Fruit fly (Drosophila melanogaster) whole organism, embryonic: ENCODE measurements around the gene SerRS.

Experiments
- CG10209 ChIP-seq: fragments of 200-800 bp; sonication (Bioruptor generic); optimal IDR thresholded peaks from 3 replicates; lab custom pipeline; 2017; ENCODE audit warnings: missing biosample characterization, mild to moderate bottlenecking, missing genetic modification characterization, missing genetic modification reagents
- CG11085 ChIP-seq: fragments of 200-800 bp; sonication (Bioruptor generic); IDR thresholded peaks from 2 replicates; pipeline ENCODE4 v1.3.6; 2022; ENCODE audit warnings: missing biosample characterization, missing genetic modification characterization
- CG11247 ChIP-seq: fragments of 200-800 bp; sonication (Bioruptor generic); IDR thresholded peaks from 2 replicates; pipeline ENCODE4 v1.3.6; 2022; ENCODE audit warnings: missing biosample characterization, missing genetic modification characterization
- CG11504 ChIP-seq: fragments of 200-800 bp; sonication (Bioruptor generic); optimal IDR thresholded peaks from 3 replicates; lab custom pipeline; 2019; ENCODE audit warnings: missing biosample characterization, mild to moderate bottlenecking, missing genetic modification characterization, moderate library complexity
- CG12104 ChIP-seq: fragments of 200-800 bp; sonication (Bioruptor generic); optimal IDR thresholded peaks from 3 replicates; lab custom pipeline; 2016; ENCODE audit warnings: missing biosample characterization, missing genetic modification characterization
- CG13424 ChIP-seq: fragments of 200-800 bp; sonication (Bioruptor generic); optimal IDR thresholded peaks from 2 replicates; lab custom pipeline; 2019; ENCODE audit warnings: missing biosample characterization, mild to moderate bottlenecking, missing genetic modification characterization, moderate library complexity
- CG15514 ChIP-seq: fragments of 200-800 bp; sonication (Bioruptor generic); optimal IDR thresholded peaks from 3 replicates; lab custom pipeline; 2017; ENCODE audit warnings: missing biosample characterization, missing genetic modification characterization, mild to moderate bottlenecking, moderate library complexity, missing genetic modification reagents
- CG1602 ChIP-seq: fragments of 200-800 bp; sonication (Bioruptor generic); optimal IDR thresholded peaks from 3 replicates; lab custom pipeline; 2016; ENCODE audit warnings: missing biosample characterization, missing genetic modification characterization
- CG1647 ChIP-seq: fragments of 200-800 bp; sonication (Bioruptor generic); optimal IDR thresholded peaks from 3 replicates; lab custom pipeline; 2016; ENCODE audit warnings: missing biosample characterization, missing genetic modification characterization
- CG16813 ChIP-seq: fragments of 200-800 bp; sonication (Bioruptor generic); IDR thresholded peaks from 3 replicates; pipeline ENCODE4 v1.3.6; 2022; ENCODE audit warnings: missing biosample characterization, missing genetic modification characterization; ENCODE audit not compliant: partially characterized antibody
- CG16863 ChIP-seq: fragments of 200-800 bp; sonication (Bioruptor generic); optimal IDR thresholded peaks from 3 replicates; lab custom pipeline; 2016; ENCODE audit warnings: missing biosample characterization, missing genetic modification characterization
- CG2120 ChIP-seq: fragments of 200-800 bp; sonication (Bioruptor generic); optimal IDR thresholded peaks from 3 replicates; lab custom pipeline; 2016; ENCODE audit warnings: missing biosample characterization, missing genetic modification characterization
- CG2712 ChIP-seq: fragments of 200-800 bp; optimal IDR thresholded peaks from 3 replicates; lab custom pipeline; 2019; ENCODE audit warnings: missing biosample characterization, mild to moderate bottlenecking, missing genetic modification characterization, moderate library complexity
- CG31388 ChIP-seq: fragments of 200-800 bp; sonication (Bioruptor generic); optimal IDR thresholded peaks from 2 replicates; lab custom pipeline; 2016; ENCODE audit warnings: missing biosample characterization, missing genetic modification characterization
- CG34224 ChIP-seq: fragments of 200-800 bp; sonication (Bioruptor generic); IDR thresholded peaks from 3 replicates; pipeline ENCODE4 v1.3.6; 2022; ENCODE audit warnings: missing biosample characterization, missing genetic modification characterization; ENCODE audit not compliant: partially characterized antibody
- CG3847 ChIP-seq: fragments of 200-800 bp; sonication (Bioruptor generic); IDR thresholded peaks from 2 replicates; pipeline ENCODE4 v1.3.6; 2022; ENCODE audit warnings: missing biosample characterization, missing genetic modification characterization
- CG7556 ChIP-seq: fragments of 200-800 bp; sonication (Bioruptor generic); optimal IDR thresholded peaks from 2 replicates; lab custom pipeline; 2017; ENCODE audit warnings: missing biosample characterization, mild to moderate bottlenecking, missing genetic modification characterization
- CG7745 ChIP-seq: fragments of 200-800 bp; sonication (Bioruptor generic); optimal IDR thresholded peaks from 2 replicates; lab custom pipeline; 2018; ENCODE audit warnings: missing biosample characterization, mild to moderate bottlenecking, missing genetic modification characterization, moderate library complexity
- CG7928 ChIP-seq: fragments of 200-800 bp; sonication (Bioruptor generic); optimal IDR thresholded peaks from 2 replicates; lab custom pipeline; 2017; ENCODE audit warnings: missing biosample characterization, mild to moderate bottlenecking, missing genetic modification characterization
- CG8359 ChIP-seq: fragments of 200-800 bp; sonication (Bioruptor generic); optimal IDR thresholded peaks from 2 replicates; lab custom pipeline; 2017; ENCODE audit warnings: missing biosample characterization, mild to moderate bottlenecking, missing genetic modification characterization, borderline replicate concordance
- CG8924 ChIP-seq: fragments of 200-800 bp; optimal IDR thresholded peaks from 3 replicates; lab custom pipeline; 2019; ENCODE audit warnings: missing biosample characterization, mild to moderate bottlenecking, missing genetic modification characterization, moderate library complexity
- CG9215 ChIP-seq: fragments of 200-800 bp; sonication (Bioruptor generic); IDR thresholded peaks from 2 replicates; pipeline ENCODE4 v1.3.6; 2022; ENCODE audit warnings: missing biosample characterization, missing genetic modification characterization
- CG9437 ChIP-seq: fragments of 200-800 bp; sonication (Bioruptor generic); optimal IDR thresholded peaks from 2 replicates; lab custom pipeline; 2018; ENCODE audit warnings: missing biosample characterization, mild to moderate bottlenecking, missing genetic modification characterization
- Dad ChIP-seq: fragments of 200-800 bp; sonication (Bioruptor generic); optimal IDR thresholded peaks from 3 replicates; lab custom pipeline; 2016; ENCODE audit warnings: missing biosample characterization, missing genetic modification characterization
- E2f2 ChIP-seq: fragments of 200-800 bp; sonication (Bioruptor generic); IDR thresholded peaks from 2 replicates; pipeline ENCODE4 v1.3.6; 2022; ENCODE audit warnings: missing biosample characterization, missing genetic modification characterization
- Elba2 ChIP-seq: fragments of 200-800 bp; sonication (Bioruptor generic); optimal IDR thresholded peaks from 3 replicates; lab custom pipeline; 2016; ENCODE audit warnings: missing biosample characterization, missing genetic modification characterization
- Hmx ChIP-seq: fragments of 200-800 bp; sonication (Bioruptor generic); optimal IDR thresholded peaks from 2 replicates; lab custom pipeline; 2016; ENCODE audit warnings: missing biosample characterization, missing genetic modification characterization
- Hr78 ChIP-seq, 2 experiments: fragments of 200-800 bp in 1 of 2; fragments of >200 bp in 1 of 2; sonication (Bioruptor generic) in 1 of 2; optimal IDR thresholded peaks; 2 replicates each; lab custom pipeline; 2017 to 2019; ENCODE audit warnings: missing biosample characterization in 2 of 2, missing genetic modification characterization in 2 of 2, mild to moderate bottlenecking in 1 of 2, moderate library complexity in 1 of 2
- NK7.1 ChIP-seq: fragments of 200-800 bp; sonication (Bioruptor generic); optimal IDR thresholded peaks from 3 replicates; lab custom pipeline; 2016; ENCODE audit warnings: missing biosample characterization, missing genetic modification characterization
- NfI ChIP-seq: fragments of 200-800 bp; sonication (Bioruptor generic); optimal IDR thresholded peaks from 3 replicates; lab custom pipeline; 2018; ENCODE audit warnings: missing biosample characterization, mild to moderate bottlenecking, missing genetic modification characterization, moderate library complexity
- Usf ChIP-seq: fragments of 200-800 bp; sonication (Bioruptor generic); optimal IDR thresholded peaks from 2 replicates; lab custom pipeline; 2017; ENCODE audit warnings: missing genotype, missing biosample characterization, missing genetic modification characterization
- Xrp1 ChIP-seq: fragments of 200-800 bp; sonication (Bioruptor generic); IDR thresholded peaks from 2 replicates; pipeline ENCODE4 v1.3.6; 2022; ENCODE audit warnings: missing biosample characterization, missing genetic modification characterization
- YL-1 ChIP-seq: fragments of 200-800 bp; sonication (Bioruptor generic); optimal IDR thresholded peaks from 3 replicates; lab custom pipeline; 2017; ENCODE audit warnings: missing biosample characterization, mild to moderate bottlenecking, missing genetic modification characterization
- az2 ChIP-seq: fragments of 200-800 bp; sonication (Bioruptor generic); optimal IDR thresholded peaks from 3 replicates; lab custom pipeline; 2016; ENCODE audit warnings: missing biosample characterization, missing genetic modification characterization
- bowl ChIP-seq: fragments of 200-800 bp; sonication (Bioruptor generic); IDR thresholded peaks from 2 replicates; pipeline ENCODE4 v1.3.6; 2022; ENCODE audit warnings: missing biosample characterization, missing genetic modification characterization
- chif ChIP-seq, 2 experiments: fragments of 200-800 bp; sonication (Bioruptor generic); optimal IDR thresholded peaks; 3 replicates each; lab custom pipeline; 2016; ENCODE audit warnings: missing biosample characterization in 2 of 2, missing genetic modification characterization in 2 of 2
- fd64A ChIP-seq: fragments of 200-800 bp; sonication (Bioruptor generic); optimal IDR thresholded peaks from 3 replicates; lab custom pipeline; 2018; ENCODE audit warnings: missing biosample characterization, mild to moderate bottlenecking, missing genetic modification characterization
- fd96Cb ChIP-seq: fragments of 200-800 bp; sonication (Bioruptor generic); optimal IDR thresholded peaks from 2 replicates; lab custom pipeline; 2018; ENCODE audit warnings: missing biosample characterization, mild to moderate bottlenecking, missing genetic modification characterization, moderate library complexity
- gfzf ChIP-seq: fragments of 200-800 bp; sonication (Bioruptor generic); optimal IDR thresholded peaks from 2 replicates; lab custom pipeline; 2016; ENCODE audit warnings: missing biosample characterization, mild to moderate bottlenecking, missing genetic modification characterization, moderate library complexity
- gsb-n ChIP-seq: fragments of 200-800 bp; sonication (Bioruptor generic); optimal IDR thresholded peaks from 3 replicates; lab custom pipeline; 2018; ENCODE audit warnings: missing biosample characterization, mild to moderate bottlenecking, missing genetic modification characterization
- luna ChIP-seq: fragments of 200-800 bp; sonication (Bioruptor generic); optimal IDR thresholded peaks from 2 replicates; lab custom pipeline; 2016; ENCODE audit warnings: missing biosample characterization, missing genetic modification characterization
- p53 ChIP-seq: fragments of 200-800 bp; sonication (Bioruptor generic); optimal IDR thresholded peaks from 2 replicates; lab custom pipeline; 2016; ENCODE audit warnings: missing biosample characterization, missing genetic modification characterization
- peb ChIP-seq: fragments of 200-800 bp; sonication (Bioruptor generic); IDR thresholded peaks from 2 replicates; pipeline ENCODE4 v1.3.6; 2022; ENCODE audit warnings: missing biosample characterization, missing genetic modification characterization
- repo ChIP-seq: fragments of 200-800 bp; sonication (Bioruptor generic); optimal IDR thresholded peaks from 2 replicates; lab custom pipeline; 2016; ENCODE audit warnings: missing biosample characterization, missing genetic modification characterization
- scrt ChIP-seq: fragments of 200-800 bp; sonication (Bioruptor generic); optimal IDR thresholded peaks from 2 replicates; lab custom pipeline; 2018; ENCODE audit warnings: missing biosample characterization, mild to moderate bottlenecking, missing genetic modification characterization, moderate library complexity
- sens ChIP-seq: fragments of 200-800 bp; sonication (Bioruptor generic); peaks from one replicate; lab custom pipeline; 2016; ENCODE audit warnings: missing biosample characterization, missing genetic modification characterization
- shn ChIP-seq: fragments of 200-800 bp; sonication (Bioruptor generic); optimal IDR thresholded peaks from 3 replicates; lab custom pipeline; 2016; ENCODE audit warnings: missing biosample characterization, missing genetic modification characterization
- slou ChIP-seq: fragments of 200-800 bp; sonication (Bioruptor generic); optimal IDR thresholded peaks from 3 replicates; lab custom pipeline; 2016; ENCODE audit warnings: missing biosample characterization, missing genetic modification characterization
- ssp ChIP-seq: fragments of 200-800 bp; sonication (Bioruptor generic); IDR thresholded peaks from 2 replicates; pipeline ENCODE4 v1.3.6; 2022; ENCODE audit warnings: missing biosample characterization, missing genetic modification characterization
- vnd ChIP-seq: fragments of 200-800 bp; sonication (Bioruptor generic); IDR thresholded peaks from 3 replicates; pipeline ENCODE4 v1.3.6; 2022; ENCODE audit warnings: missing biosample characterization, missing genetic modification characterization; ENCODE audit not compliant: partially characterized antibody
- zfh1 ChIP-seq: fragments of 200-800 bp; sonication (Bioruptor generic); IDR thresholded peaks from 3 replicates; pipeline ENCODE4 v1.3.6; 2022; ENCODE audit warnings: missing biosample characterization, missing genetic modification characterization

The SerRS gene

dm6 chr2L:3039774-3040173, 2.6 kb upstream of the SerRS start, which contains the start of the genes cnir and CG17221 (continued):
- TF ChIP-seq CG11504 (tag; lab: Kevin White, UChicago): peak; percentile 68
- TF ChIP-seq repo (GFP tag; lab: Kevin White, UChicago): peak; percentile 51
- TF ChIP-seq NfI (GFP tag; lab: Kevin White, UChicago): peak; percentile 74
- TF ChIP-seq gsb-n (tag; lab: Kevin White, UChicago): peak; percentile 23
- TF ChIP-seq CG2712 (tag; lab: Kevin White, UChicago): peak; percentile 72
- peak; percentile 40 for TF ChIP-seq CG1602 (GFP tag; lab: Kevin White, UChicago)
- TF ChIP-seq zfh1 (GFP tag; lab: Robert Waterston, UW): no peak
- peak; percentile 54 for TF ChIP-seq NK7.1 (GFP tag; lab: Kevin White, UChicago)
- TF ChIP-seq Hmx: peak; percentile 52
- TF ChIP-seq luna (GFP tag; lab: Kevin White, UChicago): peak; percentile 51
- TF ChIP-seq CG11085 (GFP tag; lab: Robert Waterston, UW): 0 out of 2 replicates have a peak, but pooled peaks have one; percentile 9
- no peak for TF ChIP-seq Usf (GFP tag; lab: Kevin White, UChicago)
- TF ChIP-seq CG8924: peak; percentile 61
- TF ChIP-seq fd96Cb (tag; lab: Kevin White, UChicago): peak; percentile 42
- no peak for TF ChIP-seq CG8359 (GFP tag; lab: Kevin White, UChicago)
- no peak for TF ChIP-seq Hr78 (GFP tag; optimal IDR thresholded peaks at IDR 0.05; lab: Kevin White, UChicago)
- TF ChIP-seq Elba2 (GFP tag; lab: Kevin White, UChicago): peak; percentile 76
- TF ChIP-seq CG16863 (GFP tag; lab: Kevin White, UChicago): peak; percentile 62
- TF ChIP-seq Xrp1 (GFP tag; lab: Robert Waterston, UW): peak; percentile 53
- no peak for TF ChIP-seq CG11247 (GFP tag; lab: Robert Waterston, UW)
- peak; percentile 73 for TF ChIP-seq CG15514 (GFP tag; lab: Kevin White, UChicago)
- TF ChIP-seq E2f2 (GFP tag; lab: Robert Waterston, UW): peak; percentile 47
- peak; percentile 93 for TF ChIP-seq sens
- TF ChIP-seq YL-1 (GFP tag; lab: Kevin White, UChicago): peak; percentile 77
- TF ChIP-seq Dad (GFP tag; lab: Kevin White, UChicago): peak; percentile 62
- TF ChIP-seq CG7745: peak; percentile 48
- peak; percentile 87 for TF ChIP-seq CG2120 (GFP tag; lab: Kevin White, UChicago)
- TF ChIP-seq peb (GFP tag; lab: Robert Waterston, UW): no peak
- peak; percentile 41; the same call in 1 of the 3 replicates for TF ChIP-seq vnd (GFP tag; lab: Robert Waterston, UW)
- peak; percentile 73 for TF ChIP-seq shn (GFP tag; lab: Kevin White, UChicago)
- TF ChIP-seq CG1647 (GFP tag; lab: Kevin White, UChicago): peak; percentile 19
- TF ChIP-seq az2 (GFP tag; lab: Kevin White, UChicago): peak; percentile 75
- no peak for TF ChIP-seq bowl (GFP tag; lab: Robert Waterston, UW)
- peak; percentile 73 for TF ChIP-seq CG7928 (GFP tag; lab: Kevin White, UChicago)
- TF ChIP-seq ssp (GFP tag; lab: Robert Waterston, UW): peak; percentile 35; the same call in 1 of the 2 replicates
- no peak for TF ChIP-seq CG16813 (GFP tag; lab: Robert Waterston, UW)
- TF ChIP-seq CG34224: peak; percentile 53
- TF ChIP-seq CG12104 (GFP tag; lab: Kevin White, UChicago): peak; percentile 39
- TF ChIP-seq CG7556 (GFP tag; lab: Kevin White, UChicago): peak; percentile 54
- no peak for TF ChIP-seq fd64A (GFP tag; lab: Kevin White, UChicago)
- peak; percentile 25 for TF ChIP-seq CG31388
- peak; percentile 45 for TF ChIP-seq p53
- peak; percentile 53 for TF ChIP-seq slou (GFP tag; lab: Kevin White, UChicago)
- TF ChIP-seq CG3847 (GFP tag; lab: Robert Waterston, UW): peak; percentile 63; the same call in 1 of the 2 replicates
- peak; percentile 73 for TF ChIP-seq CG9437 (GFP tag; lab: Kevin White, UChicago)
- peak; percentile 42 for TF ChIP-seq CG10209
- TF ChIP-seq scrt (GFP tag; lab: Kevin White, UChicago): peak; percentile 43
- peak; percentile 75 for TF ChIP-seq gfzf (GFP tag; lab: Kevin White, UChicago)
- TF ChIP-seq CG9215 (GFP tag; lab: Robert Waterston, UW): peak; percentile 36
- peak; percentile 50 to 68 for TF ChIP-seq chif (GFP tag; optimal IDR thresholded peaks at IDR 0.05; lab: Kevin White, UChicago)
- peak; percentile 74 for TF ChIP-seq CG13424 (tag; lab: Kevin White, UChicago)
